Worm (Caenorhabditis elegans): ENCODE measurements around the gene emb-1.
A peak's percentile ranks its signal among the peaks of the same experiment; 100 is the strongest.

emb-1 gene

ce11 chrIII:5185620-5186019 is 12.4 kb downstream of the emb-1 start, which contains the start of gene pup-2:
pup-2 (plus strand) TSS chrIII:5185920.
- TF ChIP-seq ZK337.2 (GFP tag; IDR thresholded peaks at IDR 0.05) (no peak), zag-1 (tag; optimal IDR thresholded peaks at IDR 0.05) (no peak), madf-9 (GFP tag; conservative IDR thresholded peaks at IDR 0.05) (no peak)

- TF ChIP-seq Y48G9A.11 (GFP tag; IDR thresholded peaks at IDR 0.05) = no peak
- no peak for TF ChIP-seq lin-29 (GFP tag; IDR thresholded peaks at IDR 0.05)
- TF ChIP-seq nhr-77 (tag; optimal IDR thresholded peaks at IDR 0.05) = no peak
- no peak for TF ChIP-seq mes-2 (tag; optimal IDR thresholded peaks at IDR 0.05; ENCODE audit: poor library complexity, severe bottlenecking)
- TF ChIP-seq mxl-2 (GFP tag; conservative IDR thresholded peaks at IDR 0.05) = no peak
- no peak for TF ChIP-seq nhr-41 (GFP tag; IDR thresholded peaks at IDR 0.05)
- no peak for TF ChIP-seq daf-12 (tag; optimal IDR thresholded peaks at IDR 0.05)
- no peak for TF ChIP-seq nhr-48 (tag; optimal IDR thresholded peaks at IDR 0.05)
- no peak for TF ChIP-seq ZK337.2 (GFP tag; IDR thresholded peaks at IDR 0.05)
- no peak for TF ChIP-seq madf-5 (GFP tag; IDR thresholded peaks at IDR 0.05)
- TF ChIP-seq attf-4 (tag; optimal IDR thresholded peaks at IDR 0.05) = no peak
- TF ChIP-seq lin-13 (GFP tag; optimal IDR thresholded peaks at IDR 0.05) = no peak
- no peak for TF ChIP-seq ceh-28 (tag; optimal IDR thresholded peaks at IDR 0.05)
- no peak for TF ChIP-seq dmd-6 (GFP tag; IDR thresholded peaks at IDR 0.05)
- no peak for TF ChIP-seq set-16 (GFP tag; IDR thresholded peaks at IDR 0.05)
- no peak for TF ChIP-seq snpc-1.2 (GFP tag; IDR thresholded peaks at IDR 0.05)
- TF ChIP-seq duxl-1 (tag; optimal IDR thresholded peaks at IDR 0.05; ENCODE audit: poor library complexity) = no peak
- no peak for TF ChIP-seq zag-1 (tag; optimal IDR thresholded peaks at IDR 0.05)
- TF ChIP-seq php-3 (GFP tag; IDR thresholded peaks at IDR 0.05) = no peak
Measured at ce11 chrIII:5188426-5188825, 15.2 kb downstream of the emb-1 start, which contains the start of gene K10D2.8. K10D2.8 (plus strand) TSS chrIII:5188726.

- TF ChIP-seq hif-1 (tag; optimal IDR thresholded peaks at IDR 0.05) (peak in 1 of 2 experiments; percentile 27), ZK337.2 (GFP tag; IDR thresholded peaks at IDR 0.05) (peak; percentile 58; the same call in 1 of the 2 replicates), lin-38 (GFP tag; IDR thresholded peaks at IDR 0.05) (peak; percentile 44), dmd-6 (GFP tag; IDR thresholded peaks at IDR 0.05) (peak; percentile 33; the same call in 1 of the 2 replicates), lin-13 (GFP tag; optimal IDR thresholded peaks at IDR 0.05) (no peak), lsy-2 (tag; optimal IDR thresholded peaks at IDR 0.05) (peak in 1 of 2 experiments; percentile 27), arid-1 (GFP tag; conservative IDR thresholded peaks at IDR 0.05) (0 out of 2 replicates have a peak, but pooled peaks have one; percentile 29), spr-1 (tag; optimal IDR thresholded peaks at IDR 0.05) (no peak), F49E8.2 (tag; optimal IDR thresholded peaks at IDR 0.05; ENCODE audit: borderline replicate concordance) (peak; percentile 16), dpl-1 (GFP tag; optimal IDR thresholded peaks at IDR 0.05) (peak; percentile 88), set-16 (GFP tag; IDR thresholded peaks at IDR 0.05) (no peak), mes-2 (tag; optimal IDR thresholded peaks at IDR 0.05; ENCODE audit: poor library complexity, severe bottlenecking) (peak; percentile 88)
Measured at ce11 chrIII:5190179-5190578, 16.9 kb downstream of the emb-1 start.

ce11 chrIII:5190671-5191174 is 17.5 kb downstream of the emb-1 start, which contains the start of gene hira-1:
hira-1 (plus strand) TSS chrIII:5191124.
- TF ChIP-seq nhr-25 (tag; optimal IDR thresholded peaks at IDR 0.05; ENCODE audit: borderline replicate concordance, insufficient read depth) = no peak
- TF ChIP-seq madf-5 (GFP tag; IDR thresholded peaks at IDR 0.05) = no peak
- no peak for TF ChIP-seq dmd-9 (GFP tag; IDR thresholded peaks at IDR 0.05)
- no peak for TF ChIP-seq snpc-4 (tag; optimal IDR thresholded peaks at IDR 0.05)
- TF ChIP-seq nhr-28 (tag; optimal IDR thresholded peaks at IDR 0.05) = no peak
- peak; percentile 28 for TF ChIP-seq mep-1 (tag; optimal IDR thresholded peaks at IDR 0.05)
- TF ChIP-seq rbr-2 (tag; optimal IDR thresholded peaks at IDR 0.05) = no peak
- peak; percentile 6 for TF ChIP-seq ces-1 (GFP tag; optimal IDR thresholded peaks at IDR 0.05)
- peak; percentile 9 for TF ChIP-seq ztf-7 (tag; optimal IDR thresholded peaks at IDR 0.05)
- no peak for TF ChIP-seq aly-2 (tag; optimal IDR thresholded peaks at IDR 0.05)
- TF ChIP-seq F10B5.3 (tag; optimal IDR thresholded peaks at IDR 0.05) = no peak
- TF ChIP-seq lsy-2 (tag; optimal IDR thresholded peaks at IDR 0.05) = peak in 1 of 2 experiments; percentile 65
- no peak for TF ChIP-seq F26F4.8 (GFP tag; conservative IDR thresholded peaks at IDR 0.05)
- no peak for TF ChIP-seq tag-97 (GFP tag; IDR thresholded peaks at IDR 0.05)
- TF ChIP-seq vab-7 (GFP tag; IDR thresholded peaks at IDR 0.05) = no peak
- no peak for TF ChIP-seq ztf-11 (tag; optimal IDR thresholded peaks at IDR 0.05)
- peak; percentile 77 for TF ChIP-seq dpl-1 (GFP tag; optimal IDR thresholded peaks at IDR 0.05)
- TF ChIP-seq mes-2 (tag; optimal IDR thresholded peaks at IDR 0.05; ENCODE audit: poor library complexity, severe bottlenecking) = peak; percentile 63
- no peak for TF ChIP-seq skn-1 (tag; optimal IDR thresholded peaks at IDR 0.05)
- peak; percentile 39 for TF ChIP-seq hlh-30 (tag; optimal IDR thresholded peaks at IDR 0.05; ENCODE audit: insufficient read depth)
- no peak for TF ChIP-seq spr-3 (GFP tag; optimal IDR thresholded peaks at IDR 0.05)

Data from whole organism, L4 larva.